Worm (Caenorhabditis elegans): ENCODE data around the gene R07G3.7.

DNA sequence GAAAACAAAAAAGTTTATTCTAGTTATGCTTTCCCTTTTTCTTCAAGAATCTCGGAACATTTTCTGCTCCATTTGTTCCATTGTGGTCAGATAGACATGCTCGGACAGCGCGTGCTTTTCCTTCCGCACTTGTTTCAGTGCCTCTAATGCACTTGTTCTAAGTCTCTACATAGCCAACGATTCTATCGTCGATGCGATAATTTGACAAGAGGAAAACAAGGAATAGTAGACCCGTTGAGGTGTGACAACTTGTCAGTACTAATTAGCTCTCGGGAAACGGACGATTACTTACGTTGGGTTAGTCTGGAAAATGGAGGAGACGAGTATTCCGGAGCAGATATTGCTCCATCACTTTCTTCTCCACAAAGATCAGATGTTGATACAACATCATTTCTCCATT, 25.2 kb downstream of the R07G3.7 start:
- no peak for TF ChIP-seq lsy-2 (tag; optimal IDR thresholded peaks at IDR 0.05)
- no peak for TF ChIP-seq ama-1 (optimal IDR thresholded peaks at IDR 0.05)
- no peak for TF ChIP-seq snpc-4 (tag; optimal IDR thresholded peaks at IDR 0.05)
- TF ChIP-seq zag-1 (tag; optimal IDR thresholded peaks at IDR 0.05) = no peak
- TF ChIP-seq nhr-25 (tag; optimal IDR thresholded peaks at IDR 0.05) = no peak
- no peak for TF ChIP-seq nhr-10 (tag; optimal IDR thresholded peaks at IDR 0.05)
- no peak for TF ChIP-seq mbf-1 (tag; optimal IDR thresholded peaks at IDR 0.05)
- no peak for TF ChIP-seq fos-1 (tag; optimal IDR thresholded peaks at IDR 0.05)
- no peak for TF ChIP-seq lin-13 (GFP tag; optimal IDR thresholded peaks at IDR 0.05)
- no peak for TF ChIP-seq nhr-6 (tag; optimal IDR thresholded peaks at IDR 0.05)
- no peak for TF ChIP-seq mdl-1 (tag; optimal IDR thresholded peaks at IDR 0.05)
